Fruit fly (Drosophila melanogaster): Measurements from ENCODE around the gene CG14864.

CG14864 gene

DNA sequence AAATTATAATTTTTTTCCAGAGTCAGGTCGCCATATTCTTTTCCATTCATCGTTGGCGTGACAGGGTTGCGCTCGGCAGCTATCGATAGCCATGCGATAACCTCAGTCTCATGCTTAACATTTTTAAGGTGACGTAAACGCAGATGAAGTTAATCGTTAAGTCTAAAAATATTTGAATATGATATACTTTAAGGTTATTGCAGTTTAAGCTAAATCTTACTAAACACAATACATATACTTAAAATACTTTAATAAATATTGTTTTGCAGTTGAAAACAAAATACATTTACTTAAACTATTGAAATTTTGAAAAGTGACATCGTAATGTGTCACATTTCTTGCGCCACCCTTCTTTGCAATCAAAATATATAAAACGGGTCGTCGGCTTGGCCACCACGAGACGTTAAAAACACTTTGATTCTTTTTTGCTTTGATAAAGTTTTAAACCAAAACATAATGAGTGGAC is 6.9 kb upstream of the CG14864 start, which contains the start of the genes Cp190 and CG4338 (continued):
- TF ChIP-seq Xbp1 (GFP tag; optimal IDR thresholded peaks at IDR 0.05), result peak; percentile 98
- peak; percentile 83 for TF ChIP-seq unc-4 (GFP tag; IDR thresholded peaks at IDR 0.05; ENCODE audit: partially characterized antibody)
- peak; percentile 94 for TF ChIP-seq gce (GFP tag; IDR thresholded peaks at IDR 0.05)
- TF ChIP-seq pum (GFP tag; optimal IDR thresholded peaks at IDR 0.05), result peak; percentile 91
- TF ChIP-seq bsh (GFP tag; optimal IDR thresholded peaks at IDR 0.05), result peak; percentile 87 to 98
- TF ChIP-seq dati (GFP tag; IDR thresholded peaks at IDR 0.05), result peak; percentile 61; the same call in 1 of the 2 replicates
- TF ChIP-seq row (GFP tag; IDR thresholded peaks at IDR 0.05), result peak; percentile 98
- TF ChIP-seq gt (GFP tag; IDR thresholded peaks at IDR 0.05), result peak; percentile 91
- no peak for TF ChIP-seq yki (optimal IDR thresholded peaks at IDR 0.05)
- TF ChIP-seq tup (GFP tag; optimal IDR thresholded peaks at IDR 0.05), result peak; percentile 91
- peak; percentile 98 for TF ChIP-seq CG18476 (GFP tag; optimal IDR thresholded peaks at IDR 0.05)
- peak; percentile 93 for TF ChIP-seq Bteb2 (GFP tag; optimal IDR thresholded peaks at IDR 0.05)
- peak; percentile 98 for TF ChIP-seq CG4328 (GFP tag; optimal IDR thresholded peaks at IDR 0.05)
- TF ChIP-seq lilli (GFP tag; optimal IDR thresholded peaks at IDR 0.05), result peak; percentile 98
- TF ChIP-seq Sox100B (GFP tag; optimal IDR thresholded peaks at IDR 0.05), result peak; percentile 98
- no peak for TF ChIP-seq aop (GFP tag; IDR thresholded peaks at IDR 0.05)
- peak; percentile 49 for TF ChIP-seq tna (GFP tag; IDR thresholded peaks at IDR 0.05; ENCODE audit: partially characterized antibody)
- TF ChIP-seq run (tag; optimal IDR thresholded peaks at IDR 0.05), result peak; percentile 96
- peak; percentile 91 for TF ChIP-seq ssp (GFP tag; IDR thresholded peaks at IDR 0.05)
- peak; percentile 90 for TF ChIP-seq CG6175 (GFP tag; IDR thresholded peaks at IDR 0.05)
- peak; percentile 94 to 98 for TF ChIP-seq dpn (GFP tag; optimal IDR thresholded peaks at IDR 0.05)
- TF ChIP-seq Sry-δ (GFP tag; optimal IDR thresholded peaks at IDR 0.05), result peak; percentile 87
- peak; percentile 91 for TF ChIP-seq CG17612 (GFP tag; IDR thresholded peaks at IDR 0.05)
- peak; percentile 94 for TF ChIP-seq Dref (GFP tag; IDR thresholded peaks at IDR 0.05)
- peak; percentile 94 for TF ChIP-seq Mrtf (GFP tag; IDR thresholded peaks at IDR 0.05)
- TF ChIP-seq ash1 (GFP tag; optimal IDR thresholded peaks at IDR 0.05), result peak; percentile 58
- TF ChIP-seq Chrac-16 (GFP tag; optimal IDR thresholded peaks at IDR 0.05), result peak; percentile 98
- peak; percentile 84 for TF ChIP-seq shn (GFP tag; optimal IDR thresholded peaks at IDR 0.05)
- peak; percentile 96 for TF ChIP-seq seq (GFP tag; IDR thresholded peaks at IDR 0.05)
- peak; percentile 84 for TF ChIP-seq CG8944 (GFP tag; optimal IDR thresholded peaks at IDR 0.05)
- TF ChIP-seq crc (GFP tag; optimal IDR thresholded peaks at IDR 0.05), result peak; percentile 72
- peak; percentile 96 for TF ChIP-seq ATbp (GFP tag; optimal IDR thresholded peaks at IDR 0.05)
- TF ChIP-seq da (GFP tag; optimal IDR thresholded peaks at IDR 0.05), result peak; percentile 73
- peak; percentile 35 for TF ChIP-seq btn (GFP tag; optimal IDR thresholded peaks at IDR 0.05)
- no peak for TF ChIP-seq lov (optimal IDR thresholded peaks at IDR 0.05)
- peak; percentile 94 for TF ChIP-seq lov (GFP tag; IDR thresholded peaks at IDR 0.05)
- peak; percentile 98 for TF ChIP-seq CG12104 (GFP tag; optimal IDR thresholded peaks at IDR 0.05)
- peak; percentile 99 for TF ChIP-seq CG10543 (GFP tag; optimal IDR thresholded peaks at IDR 0.05)
- TF ChIP-seq CoRest (tag; optimal IDR thresholded peaks at IDR 0.05), result peak; percentile 100
- peak; percentile 98 for TF ChIP-seq Six4 (GFP tag; optimal IDR thresholded peaks at IDR 0.05)
- TF ChIP-seq CG12659 (GFP tag; optimal IDR thresholded peaks at IDR 0.05), result peak; percentile 99
- TF ChIP-seq CG13424 (tag; optimal IDR thresholded peaks at IDR 0.05), result peak; percentile 99
- peak; percentile 99 for TF ChIP-seq sens (GFP tag)
- peak; percentile 80 for TF ChIP-seq CG13287 (GFP tag; IDR thresholded peaks at IDR 0.05; ENCODE audit: partially characterized antibody)
- TF ChIP-seq CG16813 (GFP tag; IDR thresholded peaks at IDR 0.05; ENCODE audit: partially characterized antibody), result peak; percentile 85
- peak; percentile 80 for TF ChIP-seq GATAe (GFP tag; conservative IDR thresholded peaks at IDR 0.05)
- peak; percentile 83 for TF ChIP-seq CG6791 (GFP tag; IDR thresholded peaks at IDR 0.05; ENCODE audit: partially characterized antibody)
- TF ChIP-seq CG18764 (GFP tag; optimal IDR thresholded peaks at IDR 0.05), result peak; percentile 95
- TF ChIP-seq CG12769 (tag; optimal IDR thresholded peaks at IDR 0.05), result peak; percentile 97
- peak; percentile 96 for TF ChIP-seq CG1529 (GFP tag; optimal IDR thresholded peaks at IDR 0.05)
- peak; percentile 95 for TF ChIP-seq kay (GFP tag; optimal IDR thresholded peaks at IDR 0.05)
- no peak for TF ChIP-seq cad (GFP tag; optimal IDR thresholded peaks at IDR 0.05)

Data from whole organism, embryonic.